Worm (Caenorhabditis elegans): ENCODE data around the gene frpr-8.
"Not testable (repeated sequence)": the region's sequence is repeated elsewhere in the genome, so short reads cannot be mapped to it uniquely, and the experiment has no call there.

Gene frpr-8

ce11 chrX:8723840-8724239 is 26.2 kb downstream of the frpr-8 start (continued):
- no peak for TF ChIP-seq tra-1 (GFP tag; IDR thresholded peaks at IDR 0.05)
- TF ChIP-seq T26A8.4 (GFP tag; IDR thresholded peaks at IDR 0.05): no peak
- TF ChIP-seq nhr-11 (tag; optimal IDR thresholded peaks at IDR 0.05): peak; percentile 30
- peak; percentile 23 for TF ChIP-seq mxl-3 (GFP tag; optimal IDR thresholded peaks at IDR 0.05)
- TF ChIP-seq F49E8.2 (tag; optimal IDR thresholded peaks at IDR 0.05; ENCODE audit: borderline replicate concordance): no peak
- no peak for TF ChIP-seq Y5F2A.4 (GFP tag; optimal IDR thresholded peaks at IDR 0.05)
- TF ChIP-seq mes-2 (tag; optimal IDR thresholded peaks at IDR 0.05; ENCODE audit: poor library complexity, severe bottlenecking): no peak

- TF ChIP-seq nhr-11 (tag; optimal IDR thresholded peaks at IDR 0.05) (peak; percentile 28), egl-43 (GFP tag; IDR thresholded peaks at IDR 0.05) (no peak), madf-5 (GFP tag; IDR thresholded peaks at IDR 0.05) (no peak), F10B5.3 (tag; optimal IDR thresholded peaks at IDR 0.05) (no peak)
Measured at ce11 chrX:8727306-8727705, 29.7 kb downstream of the frpr-8 start, which contains the start of gene EGAP4.1. EGAP4.1 (minus strand) TSS chrX:8727406.

ce11 chrX:8731822-8732221 is 34.2 kb downstream of the frpr-8 start, which contains the start of gene M02D8.6:
M02D8.6 (minus strand) TSS chrX:8731922.
- not testable (repeated sequence) for TF ChIP-seq ceh-44 (GFP tag; IDR thresholded peaks at IDR 0.05); zag-1 (tag; optimal IDR thresholded peaks at IDR 0.05); F49E8.2 (tag; optimal IDR thresholded peaks at IDR 0.05; ENCODE audit: borderline replicate concordance)

- TF ChIP-seq nhr-25 (tag; optimal IDR thresholded peaks at IDR 0.05; ENCODE audit: borderline replicate concordance, insufficient read depth) (peak; percentile 43), skn-1 (tag; optimal IDR thresholded peaks at IDR 0.05) (no peak), lsy-2 (tag; optimal IDR thresholded peaks at IDR 0.05) (peak in 1 of 2 experiments; percentile 69), hlh-11 (tag; optimal IDR thresholded peaks at IDR 0.05) (peak; percentile 70), unc-62 (GFP tag; optimal IDR thresholded peaks at IDR 0.05 in 1 of 2) (no peak), unc-62 (tag; optimal IDR thresholded peaks at IDR 0.05) (no peak), dmd-6 (GFP tag; IDR thresholded peaks at IDR 0.05) (0 out of 2 replicates have a peak, but pooled peaks have one; percentile 16), aha-1 (tag) (peak; percentile 98), nhr-6 (tag; optimal IDR thresholded peaks at IDR 0.05) (peak; percentile 10), ceh-28 (tag; optimal IDR thresholded peaks at IDR 0.05) (peak; percentile 23), F37D6.2 (tag; optimal IDR thresholded peaks at IDR 0.05) (peak; percentile 10), hif-1 (tag; optimal IDR thresholded peaks at IDR 0.05) (peak in 1 of 2 experiments; percentile 41), arid-1 (GFP tag; conservative IDR thresholded peaks at IDR 0.05) (0 out of 2 replicates have a peak, but pooled peaks have one; percentile 6), rbr-2 (tag; optimal IDR thresholded peaks at IDR 0.05) (peak; percentile 57), dve-1 (tag; optimal IDR thresholded peaks at IDR 0.05; ENCODE audit: insufficient read depth) (peak; percentile 71), nhr-77 (tag; optimal IDR thresholded peaks at IDR 0.05) (peak; percentile 45), mdl-1 (tag; optimal IDR thresholded peaks at IDR 0.05) (peak in 1 of 2 experiments; percentile 77), lin-29 (GFP tag; IDR thresholded peaks at IDR 0.05) (no peak), hlh-30 (tag; optimal IDR thresholded peaks at IDR 0.05; ENCODE audit: insufficient read depth) (peak; percentile 91), snpc-1.2 (GFP tag; IDR thresholded peaks at IDR 0.05) (no peak), Y105C5A.15 (GFP tag; IDR thresholded peaks at IDR 0.05) (no peak), mxl-3 (GFP tag; optimal IDR thresholded peaks at IDR 0.05) (peak; percentile 83), mep-1 (tag; optimal IDR thresholded peaks at IDR 0.05) (peak; percentile 74), dpl-1 (GFP tag; optimal IDR thresholded peaks at IDR 0.05) (peak; percentile 66), nhr-28 (tag; optimal IDR thresholded peaks at IDR 0.05) (peak; percentile 89), hmg-1.1 (GFP tag; IDR thresholded peaks at IDR 0.05) (0 out of 2 replicates have a peak, but pooled peaks have one; percentile 41), nhr-76 (tag; optimal IDR thresholded peaks at IDR 0.05) (no peak), lin-13 (GFP tag; optimal IDR thresholded peaks at IDR 0.05) (peak; percentile 10), pha-4 (GFP tag; IDR thresholded peaks at IDR 0.05) (no peak), pha-4 (tag; optimal IDR thresholded peaks at IDR 0.05) (peak; percentile 48), lin-1 (GFP tag; IDR thresholded peaks at IDR 0.05) (0 out of 2 replicates have a peak, but pooled peaks have one; percentile 13), mes-2 (tag; optimal IDR thresholded peaks at IDR 0.05; ENCODE audit: poor library complexity, severe bottlenecking) (peak; percentile 62), zag-1 (tag; optimal IDR thresholded peaks at IDR 0.05) (no peak), T20F7.1 (GFP tag; optimal IDR thresholded peaks at IDR 0.05) (peak; percentile 10), ztf-7 (tag; optimal IDR thresholded peaks at IDR 0.05) (peak; percentile 5)
Measured at ce11 chrX:8736965-8737464, 39.4 kb downstream of the frpr-8 start, which contains the start of gene M02D8.3. M02D8.3 (minus strand) TSS chrX:8737015.
